Worm (Caenorhabditis elegans): ENCODE results near the gene F58B3.6.

DNA sequence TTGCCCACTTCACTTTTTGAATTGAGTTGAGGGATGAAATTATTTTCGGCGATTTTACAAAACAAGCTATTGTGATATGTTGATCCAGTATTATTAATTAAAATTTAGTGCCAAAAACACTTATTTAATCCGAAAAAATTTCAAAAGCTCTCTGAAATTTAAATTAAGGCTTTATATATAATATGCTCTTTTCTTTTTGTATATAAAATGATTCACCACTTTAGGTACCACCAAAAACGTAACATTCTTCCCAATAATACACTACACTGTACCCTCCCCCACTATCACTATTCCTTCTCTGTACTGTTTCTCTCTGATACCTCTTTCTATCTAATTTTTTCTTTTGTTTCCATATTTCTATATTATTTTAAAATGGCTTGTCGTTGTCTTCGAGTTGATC is 7.4 kb downstream of the F58B3.6 start, which contains the start of gene prx-2:
- TF ChIP-seq ztf-11 (tag; optimal IDR thresholded peaks at IDR 0.05) (no peak), elt-3 (tag; optimal IDR thresholded peaks at IDR 0.05) (no peak), nhr-67 (tag; optimal IDR thresholded peaks at IDR 0.05) (no peak), ceh-28 (tag; optimal IDR thresholded peaks at IDR 0.05) (no peak), ceh-16 (tag; optimal IDR thresholded peaks at IDR 0.05) (no peak)
